Fruit fly (Drosophila melanogaster): Measurements from ENCODE around the gene CG13082.

The CG13082 gene

DNA sequence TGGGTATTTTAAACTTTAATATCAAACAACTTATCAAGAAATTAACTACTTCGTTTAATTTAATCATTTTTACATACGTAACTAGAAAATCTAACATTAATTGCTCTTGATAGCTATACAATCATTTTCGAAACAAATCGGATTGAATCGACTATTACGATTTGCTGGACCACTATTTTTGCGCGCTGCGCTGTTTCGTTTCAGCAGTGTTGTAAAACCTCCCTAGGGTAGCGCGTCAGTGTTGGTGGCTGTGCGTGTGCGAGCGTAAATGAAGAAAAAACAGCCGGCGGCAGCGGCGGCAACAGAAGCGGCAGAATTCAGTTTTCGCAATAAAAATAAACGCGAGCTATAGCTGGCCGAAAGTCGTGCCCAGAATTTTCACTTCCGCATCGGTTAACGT is 5.0 kb upstream of the CG13082 start, which contains the start of gene CG33116 (continued):
- TF ChIP-seq zen (tag; optimal IDR thresholded peaks at IDR 0.05): peak; percentile 64
- peak; percentile 88 for TF ChIP-seq Hmr (GFP tag; optimal IDR thresholded peaks at IDR 0.05)
- peak; percentile 75 for TF ChIP-seq ttk (GFP tag; IDR thresholded peaks at IDR 0.05)
- peak; percentile 5 for TF ChIP-seq bigmax (GFP tag; optimal IDR thresholded peaks at IDR 0.05)
- peak; percentile 80 for TF ChIP-seq Sin3A (optimal IDR thresholded peaks at IDR 0.05)
- peak; percentile 86 for TF ChIP-seq CG4424 (GFP tag; optimal IDR thresholded peaks at IDR 0.05)
- TF ChIP-seq Hr51 (GFP tag; optimal IDR thresholded peaks at IDR 0.05): peak; percentile 75 to 76
- TF ChIP-seq z (GFP tag; IDR thresholded peaks at IDR 0.05): no peak
- no peak for TF ChIP-seq Doc3 (GFP tag; IDR thresholded peaks at IDR 0.05; ENCODE audit: partially characterized antibody)
- TF ChIP-seq CG5953 (GFP tag; IDR thresholded peaks at IDR 0.05): peak; percentile 70
- peak; percentile 42 for TF ChIP-seq CG8359 (GFP tag; optimal IDR thresholded peaks at IDR 0.05; ENCODE audit: borderline replicate concordance)
- TF ChIP-seq CG1603 (tag; optimal IDR thresholded peaks at IDR 0.05): peak; percentile 79
- peak; percentile 81 for TF ChIP-seq CHES-1-like (GFP tag; optimal IDR thresholded peaks at IDR 0.05)
- peak; percentile 87 for TF ChIP-seq CG8944 (GFP tag; optimal IDR thresholded peaks at IDR 0.05)
- TF ChIP-seq gce (GFP tag; IDR thresholded peaks at IDR 0.05): peak; percentile 27; the same call in 1 of the 3 replicates
- TF ChIP-seq crc (GFP tag; optimal IDR thresholded peaks at IDR 0.05): peak; percentile 68
- TF ChIP-seq sr (GFP tag; IDR thresholded peaks at IDR 0.05): no peak
- peak; percentile 92 for TF ChIP-seq ci (GFP tag; IDR thresholded peaks at IDR 0.05)
- TF ChIP-seq CG17186 (GFP tag; optimal IDR thresholded peaks at IDR 0.05): peak; percentile 70
- no peak for TF ChIP-seq nau (GFP tag; optimal IDR thresholded peaks at IDR 0.05)
- TF ChIP-seq CG7987 (GFP tag; optimal IDR thresholded peaks at IDR 0.05): peak; percentile 73
- TF ChIP-seq Sry-δ (GFP tag; optimal IDR thresholded peaks at IDR 0.05): peak; percentile 48
- TF ChIP-seq CG14965 (GFP tag; optimal IDR thresholded peaks at IDR 0.05; ENCODE audit: borderline replicate concordance): peak; percentile 44
- TF ChIP-seq CG6254 (GFP tag; optimal IDR thresholded peaks at IDR 0.05): peak; percentile 62
- TF ChIP-seq Nf-YC (tag; optimal IDR thresholded peaks at IDR 0.05): peak; percentile 51
- TF ChIP-seq tna (GFP tag; IDR thresholded peaks at IDR 0.05; ENCODE audit: partially characterized antibody): no peak
- TF ChIP-seq Bgb (GFP tag; IDR thresholded peaks at IDR 0.05; ENCODE audit: partially characterized antibody): peak; percentile 27; the same call in 1 of the 2 replicates
- TF ChIP-seq Pdp1 (GFP tag; optimal IDR thresholded peaks at IDR 0.05): peak; percentile 77 to 80
- no peak for TF ChIP-seq Trl (optimal IDR thresholded peaks at IDR 0.05)
- TF ChIP-seq Trl (GFP tag; optimal IDR thresholded peaks at IDR 0.05): peak; percentile 88
- TF ChIP-seq CG17361 (GFP tag; IDR thresholded peaks at IDR 0.05): peak; percentile 84
- no peak for TF ChIP-seq D (optimal IDR thresholded peaks at IDR 0.05)
- TF ChIP-seq D (GFP tag; optimal IDR thresholded peaks at IDR 0.05): peak; percentile 63
- peak; percentile 23 for TF ChIP-seq HLHmδ (GFP tag; optimal IDR thresholded peaks at IDR 0.05)
- TF ChIP-seq Blimp-1 (GFP tag; optimal IDR thresholded peaks at IDR 0.05): peak; percentile 72
- peak; percentile 75 for TF ChIP-seq org-1 (GFP tag; optimal IDR thresholded peaks at IDR 0.05)
- peak; percentile 66 for TF ChIP-seq CG3407 (GFP tag; optimal IDR thresholded peaks at IDR 0.05)
- peak; percentile 63 for TF ChIP-seq CG1792 (GFP tag; optimal IDR thresholded peaks at IDR 0.05)
- TF ChIP-seq Deaf1 (tag; optimal IDR thresholded peaks at IDR 0.05): peak; percentile 42
- peak; percentile 63 for TF ChIP-seq CG2202 (tag; optimal IDR thresholded peaks at IDR 0.05)
- TF ChIP-seq shn (GFP tag; optimal IDR thresholded peaks at IDR 0.05): peak; percentile 89
- 0 out of 2 replicates have a peak, but pooled peaks have one; percentile 52 for TF ChIP-seq sim (GFP tag; IDR thresholded peaks at IDR 0.05)
- peak; percentile 78 for TF ChIP-seq gsb-n (tag; optimal IDR thresholded peaks at IDR 0.05)
- peak; percentile 49 for TF ChIP-seq trh (GFP tag; optimal IDR thresholded peaks at IDR 0.05)
- TF ChIP-seq CG4820 (GFP tag; optimal IDR thresholded peaks at IDR 0.05): peak; percentile 75
- peak; percentile 70 for TF ChIP-seq Bdp1 (GFP tag; optimal IDR thresholded peaks at IDR 0.05)
- peak; percentile 71 for TF ChIP-seq CG11247 (GFP tag; IDR thresholded peaks at IDR 0.05)
- TF ChIP-seq Dll (GFP tag; IDR thresholded peaks at IDR 0.05; ENCODE audit: partially characterized antibody): 0 out of 4 replicates have a peak, but pooled peaks have one; percentile 35
- peak; percentile 87 for TF ChIP-seq CG30403 (GFP tag; optimal IDR thresholded peaks at IDR 0.05)
- TF ChIP-seq fd3F (GFP tag; optimal IDR thresholded peaks at IDR 0.05): peak; percentile 10
- peak; percentile 65 for TF ChIP-seq Aef1 (GFP tag; IDR thresholded peaks at IDR 0.05)
